Worm (Caenorhabditis elegans) whole organism, mixed stage, embryonic: Measurements from ENCODE around the gene Y43B11AR.1.

Experiments
- blmp-1 ChIP-seq: fragments of 150-350 bp; optimal IDR thresholded peaks from 2 replicates; lab custom pipeline; 2014; ENCODE audit warnings: missing biosample characterization, missing genetic modification characterization
- mep-1 ChIP-seq: fragments of 150-350 bp; optimal IDR thresholded peaks from 2 replicates; lab custom pipeline; 2017; ENCODE audit warnings: missing biosample characterization, missing genetic modification reagents, missing genetic modification characterization, inconsistent platforms
- nhr-237 ChIP-seq: fragments of 150-350 bp; optimal IDR thresholded peaks from 2 replicates; lab custom pipeline; 2014; ENCODE audit warnings: missing biosample characterization, missing genetic modification characterization
- snpc-4 ChIP-seq: fragments of 150-350 bp; optimal IDR thresholded peaks from 2 replicates; lab custom pipeline; 2014; ENCODE audit warnings: missing biosample characterization, missing genetic modification characterization
- unc-62 ChIP-seq: fragments of 150-350 bp; optimal IDR thresholded peaks from 2 replicates; lab custom pipeline; 2014; ENCODE audit warnings: missing biosample characterization, missing genetic modification reagents, missing genetic modification characterization
- ztf-11 ChIP-seq: fragments of 150-350 bp; optimal IDR thresholded peaks from 2 replicates; lab custom pipeline; 2014; ENCODE audit warnings: missing biosample characterization, missing genetic modification characterization

ce11 chrIV:7057677-7058076 is 23.6 kb upstream of the Y43B11AR.1 start, which contains the start of gene srx-50:
- no peak for TF ChIP-seq snpc-4 (tag; lab: Kevin White, UChicago)
- no peak for TF ChIP-seq blmp-1
- no peak for TF ChIP-seq nhr-237 (tag; lab: Kevin White, UChicago)
- TF ChIP-seq unc-62 (GFP tag; lab: Kevin White, UChicago): no peak
- TF ChIP-seq mep-1: no peak
- TF ChIP-seq ztf-11 (tag; lab: Kevin White, UChicago): no peak
